Worm (Caenorhabditis elegans) whole organism, late embryonic: Measurements from ENCODE around the gene ZK354.8.
"Not testable (repeated sequence)": the region's sequence is repeated elsewhere in the genome, so short reads cannot be mapped to it uniquely, and the experiment has no call there.

Experiments
- dve-1 ChIP-seq: sonication (generic microtip); optimal IDR thresholded peaks from 2 replicates; lab custom pipeline; 2017; ENCODE audit warnings: antibody characterized with exemption, mild to moderate bottlenecking, missing genetic modification characterization, missing compliant biosample characterization
- nfya-1 ChIP-seq: sonication (generic microtip); optimal IDR thresholded peaks from 2 replicates; lab custom pipeline; 2017; ENCODE audit warnings: missing genetic modification characterization, mild to moderate bottlenecking, missing compliant biosample characterization, antibody characterized with exemption, moderate library complexity
- odd-2 ChIP-seq: sonication (generic microtip); optimal IDR thresholded peaks from 2 replicates; lab custom pipeline; 2017; ENCODE audit warnings: antibody characterized with exemption, mild to moderate bottlenecking, missing genetic modification characterization, missing compliant biosample characterization
- pqm-1 ChIP-seq: sonication (generic microtip); optimal IDR thresholded peaks from 2 replicates; lab custom pipeline; 2016; ENCODE audit warnings: missing genetic modification characterization, missing compliant biosample characterization
- unc-55 ChIP-seq: sonication (generic microtip); optimal IDR thresholded peaks from 2 replicates; lab custom pipeline; 2017; ENCODE audit warnings: missing biosample characterization, missing genetic modification reagents, missing genetic modification characterization
- zip-5 ChIP-seq: sonication (generic microtip); optimal IDR thresholded peaks from 2 replicates; lab custom pipeline; 2016; ENCODE audit warnings: missing genetic modification characterization, missing compliant biosample characterization

- not testable (repeated sequence) for TF ChIP-seq unc-55 (GFP tag; lab: Kevin White, UChicago); dve-1 (tag; lab: Kevin White, UChicago); odd-2 (tag; lab: Kevin White, UChicago); nfya-1 (tag; lab: Kevin White, UChicago); zip-5 (tag; lab: Kevin White, UChicago); pqm-1 (tag; lab: Kevin White, UChicago)
These were observed 45.7 kb downstream of the ZK354.8 start, which contains the start of gene msp-19 for ce11 chrIV:5260289-5260688.
